Fruit fly (Drosophila melanogaster) Kc167 (cell line): ENCODE data around the gene CG5001.

ENCODE experiments used
- Myc ChIP-seq: fragments of >200 bp; optimal IDR thresholded peaks from 2 replicates; lab custom pipeline; 2017; ENCODE audit warnings: missing external identifiers
- h ChIP-seq: fragments of >200 bp; optimal IDR thresholded peaks from 3 replicates; lab custom pipeline; 2018; ENCODE audit warnings: missing external identifiers
- insv ChIP-seq: fragments of >200 bp; optimal IDR thresholded peaks from 3 replicates; lab custom pipeline; 2018; ENCODE audit warnings: missing external identifiers
- psq ChIP-seq: fragments of >200 bp; optimal IDR thresholded peaks from 2 replicates; lab custom pipeline; 2017; ENCODE audit warnings: missing external identifiers

DNA sequence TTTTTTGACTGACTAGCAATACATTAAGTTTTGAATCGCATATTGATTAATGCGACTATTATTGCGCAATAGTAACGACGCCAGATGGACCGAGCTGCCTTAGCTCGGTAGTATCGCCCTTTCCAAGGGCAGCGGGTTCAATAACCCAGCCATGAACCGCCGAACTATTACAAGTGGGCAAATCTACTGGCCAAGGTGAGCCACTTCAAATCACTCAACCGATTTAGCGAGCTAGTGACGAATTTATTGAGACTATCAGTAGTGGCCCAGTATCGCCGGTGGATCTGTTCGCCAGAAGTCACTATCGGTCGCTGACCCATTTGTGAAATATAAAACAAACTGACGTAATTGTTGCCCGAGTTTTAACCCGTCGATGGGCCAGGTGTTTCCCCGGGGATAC, 32.9 kb downstream of the CG5001 start:
- TF ChIP-seq h (lab: Kevin White, UChicago) = no peak
- TF ChIP-seq Myc (lab: Kevin White, UChicago) = no peak
- no peak for TF ChIP-seq psq (lab: Kevin White, UChicago)
- no peak for TF ChIP-seq insv (lab: Kevin White, UChicago)
